Fruit fly (Drosophila melanogaster) whole organism, embryonic: ENCODE data around the gene CG4462.
A peak's percentile ranks its signal among the peaks of the same experiment; 100 is the strongest.

ENCODE experiments used
- Atf6 ChIP-seq: fragments of 200-800 bp; sonication (Bioruptor generic); IDR thresholded peaks from 2 replicates; pipeline ENCODE4 v1.3.6; 2022; ENCODE audit warnings: missing biosample characterization, missing genetic modification characterization
- CG10431 ChIP-seq: fragments of 200-800 bp; sonication (Bioruptor generic); optimal IDR thresholded peaks from 3 replicates; lab custom pipeline; 2018; ENCODE audit warnings: missing biosample characterization, mild to moderate bottlenecking, missing genetic modification characterization
- CG10565 ChIP-seq: fragments of 200-800 bp; sonication (Bioruptor generic); optimal IDR thresholded peaks from 3 replicates; lab custom pipeline; 2016; ENCODE audit warnings: missing biosample characterization, mild to moderate bottlenecking, missing genetic modification characterization
- CG10979 ChIP-seq: fragments of 200-800 bp; sonication (Bioruptor generic); optimal IDR thresholded peaks from 2 replicates; lab custom pipeline; 2018; ENCODE audit warnings: missing biosample characterization, mild to moderate bottlenecking, missing genetic modification characterization, moderate library complexity
- CG12659 ChIP-seq: fragments of 200-800 bp; sonication (Bioruptor generic); optimal IDR thresholded peaks from 3 replicates; lab custom pipeline; 2017; ENCODE audit warnings: mild to moderate bottlenecking, missing biosample characterization, missing genetic modification reagents, missing genetic modification characterization
- CG12744 ChIP-seq: fragments of 200-800 bp; sonication (Bioruptor generic); optimal IDR thresholded peaks from 2 replicates; lab custom pipeline; 2016; ENCODE audit warnings: missing biosample characterization, missing genetic modification characterization
- CG14667 ChIP-seq: fragments of 200-800 bp; sonication (Bioruptor generic); IDR thresholded peaks from 2 replicates; pipeline ENCODE4 v1.3.6; 2022; ENCODE audit warnings: missing biosample characterization, missing genetic modification characterization
- CG14965 ChIP-seq: fragments of 200-800 bp; sonication (Bioruptor generic); optimal IDR thresholded peaks from 2 replicates; lab custom pipeline; 2016; ENCODE audit warnings: missing biosample characterization, missing genetic modification characterization, borderline replicate concordance
- CG15073 ChIP-seq: fragments of 200-800 bp; sonication (Bioruptor generic); optimal IDR thresholded peaks from 2 replicates; lab custom pipeline; 2016; ENCODE audit warnings: missing biosample characterization, missing genetic modification characterization
- CG17612 ChIP-seq: fragments of 200-800 bp; sonication (Bioruptor generic); IDR thresholded peaks from 2 replicates; pipeline ENCODE4 v1.3.6; 2022; ENCODE audit warnings: missing biosample characterization, missing genetic modification characterization
- CG17912 ChIP-seq: fragments of 200-800 bp; sonication (Bioruptor generic); optimal IDR thresholded peaks from 2 replicates; lab custom pipeline; 2018; ENCODE audit warnings: missing biosample characterization, mild to moderate bottlenecking, missing genetic modification characterization
- CG33213 ChIP-seq: fragments of 200-800 bp; sonication (Bioruptor generic); optimal IDR thresholded peaks from 3 replicates; lab custom pipeline; 2016; ENCODE audit warnings: missing biosample characterization, missing genetic modification characterization
- CG34224 ChIP-seq: fragments of 200-800 bp; sonication (Bioruptor generic); IDR thresholded peaks from 3 replicates; pipeline ENCODE4 v1.3.6; 2022; ENCODE audit warnings: missing biosample characterization, missing genetic modification characterization; ENCODE audit not compliant: partially characterized antibody
- CG34422 ChIP-seq: fragments of 200-800 bp; sonication (Bioruptor generic); IDR thresholded peaks from 3 replicates; pipeline ENCODE4 v1.3.6; 2022; ENCODE audit warnings: missing biosample characterization, missing genetic modification characterization
- CG3726 ChIP-seq: fragments of 200-800 bp; sonication (Bioruptor generic); IDR thresholded peaks from 3 replicates; pipeline ENCODE4, ENCODE4 v1.3.6; 2022; ENCODE audit warnings: missing biosample characterization, missing genetic modification characterization
- CG4282 ChIP-seq: fragments of 200-800 bp; sonication (Bioruptor generic); optimal IDR thresholded peaks from 2 replicates; lab custom pipeline; 2016; ENCODE audit warnings: missing biosample characterization, missing genetic modification characterization
- CG7839 ChIP-seq: fragments of 200-800 bp; sonication (Bioruptor generic); optimal IDR thresholded peaks from 3 replicates; lab custom pipeline; 2018; ENCODE audit warnings: missing biosample characterization, mild to moderate bottlenecking, missing genetic modification characterization, moderate library complexity
- CG9876 ChIP-seq: fragments of 200-800 bp; sonication (Bioruptor generic); optimal IDR thresholded peaks from 2 replicates; lab custom pipeline; 2016; ENCODE audit warnings: missing biosample characterization, missing genetic modification characterization
- CTCF ChIP-seq: fragments of 200-800 bp; sonication (Bioruptor generic); optimal IDR thresholded peaks from 2 replicates; lab custom pipeline; 2017; ENCODE audit warnings: missing biosample characterization, mild to moderate bottlenecking, missing genetic modification characterization, moderate library complexity
- Chrac-16 ChIP-seq: fragments of 200-800 bp; sonication (Bioruptor generic); optimal IDR thresholded peaks from 3 replicates; lab custom pipeline; 2016; ENCODE audit warnings: missing biosample characterization, missing genetic modification characterization
- CoRest ChIP-seq: fragments of 200-800 bp; sonication (Bioruptor generic); optimal IDR thresholded peaks from 3 replicates; lab custom pipeline; 2018; ENCODE audit warnings: missing biosample characterization, mild to moderate bottlenecking, missing genetic modification characterization, moderate library complexity
- ERR ChIP-seq: fragments of 200-800 bp; sonication (Bioruptor generic); optimal IDR thresholded peaks from 2 replicates; lab custom pipeline; 2016; ENCODE audit warnings: missing biosample characterization, missing genetic modification characterization
- Fer1 ChIP-seq: fragments of 200-800 bp; sonication (Bioruptor generic); optimal IDR thresholded peaks from 2 replicates; lab custom pipeline; 2017; ENCODE audit warnings: missing biosample characterization, mild to moderate bottlenecking, missing genetic modification characterization
- Hr51 ChIP-seq, 2 experiments: fragments of 200-800 bp; sonication (Bioruptor generic); optimal IDR thresholded peaks; 2 replicates in 1 of 2; 3 replicates in 1 of 2; lab custom pipeline; 2016 to 2018; ENCODE audit warnings: missing biosample characterization in 2 of 2, missing genetic modification characterization in 2 of 2, mild to moderate bottlenecking in 1 of 2, moderate library complexity in 1 of 2
- Meics ChIP-seq: fragments of 200-800 bp; sonication (Bioruptor generic); optimal IDR thresholded peaks from 2 replicates; lab custom pipeline; 2017; ENCODE audit warnings: missing biosample characterization, mild to moderate bottlenecking, missing genetic modification characterization
- Rx ChIP-seq: fragments of 200-800 bp; sonication (Bioruptor generic); IDR thresholded peaks from 2 replicates; pipeline ENCODE4 v1.3.6; 2022; ENCODE audit warnings: missing biosample characterization, missing genetic modification characterization
- Stat92E ChIP-seq, 3 experiments: fragments of >200 bp in 2 of 3; fragments of 200-800 bp in 1 of 3; sonication (Bioruptor generic) in 1 of 3; optimal IDR thresholded peaks; 2 replicates each; lab custom pipeline; 2017 to 2019; ENCODE audit warnings: missing biosample characterization in 3 of 3, missing genetic modification characterization in 3 of 3, mild to moderate bottlenecking in 1 of 3, moderate library complexity in 1 of 3
- YL-1 ChIP-seq: fragments of 200-800 bp; sonication (Bioruptor generic); optimal IDR thresholded peaks from 3 replicates; lab custom pipeline; 2017; ENCODE audit warnings: missing biosample characterization, mild to moderate bottlenecking, missing genetic modification characterization
- ato ChIP-seq: fragments of 200-800 bp; sonication (Bioruptor generic); IDR thresholded peaks from 2 replicates; pipeline ENCODE4 v1.3.6; 2022; ENCODE audit warnings: missing biosample characterization, missing genetic modification characterization; ENCODE audit not compliant: partially characterized antibody
- bsh ChIP-seq, 2 experiments: fragments of 200-800 bp; sonication (Bioruptor generic); optimal IDR thresholded peaks; 2 replicates each; lab custom pipeline; 2017 to 2018; ENCODE audit warnings: mild to moderate bottlenecking in 2 of 2, missing biosample characterization in 2 of 2, missing genetic modification characterization in 2 of 2, moderate library complexity in 1 of 2
- cad ChIP-seq: fragments of >200 bp; optimal IDR thresholded peaks from 2 replicates; lab custom pipeline; 2017; ENCODE audit warnings: missing biosample characterization, missing genetic modification characterization
- fd102C ChIP-seq: fragments of 200-800 bp; sonication (Bioruptor generic); optimal IDR thresholded peaks from 2 replicates; lab custom pipeline; 2018; ENCODE audit warnings: missing biosample characterization, mild to moderate bottlenecking, missing genetic modification characterization, moderate library complexity
- fd64A ChIP-seq: fragments of 200-800 bp; sonication (Bioruptor generic); optimal IDR thresholded peaks from 3 replicates; lab custom pipeline; 2018; ENCODE audit warnings: missing biosample characterization, mild to moderate bottlenecking, missing genetic modification characterization
- gfzf ChIP-seq: fragments of 200-800 bp; sonication (Bioruptor generic); optimal IDR thresholded peaks from 2 replicates; lab custom pipeline; 2016; ENCODE audit warnings: missing biosample characterization, mild to moderate bottlenecking, missing genetic modification characterization, moderate library complexity
- grau ChIP-seq: fragments of 200-800 bp; optimal IDR thresholded peaks from 3 replicates; lab custom pipeline; 2019; ENCODE audit warnings: missing biosample characterization, mild to moderate bottlenecking, missing genetic modification characterization, moderate library complexity
- gro ChIP-seq: fragments of 200-800 bp; sonication (Bioruptor generic); optimal IDR thresholded peaks from 2 replicates; lab custom pipeline; 2016; ENCODE audit warnings: missing biosample characterization, missing genetic modification characterization
- ind ChIP-seq: fragments of 200-800 bp; sonication (Bioruptor generic); optimal IDR thresholded peaks from 3 replicates; lab custom pipeline; 2016; ENCODE audit warnings: missing biosample characterization, missing genetic modification characterization
- lmd ChIP-seq: fragments of 200-800 bp; sonication (Bioruptor generic); IDR thresholded peaks from 2 replicates; pipeline ENCODE4 v1.3.6; 2022; ENCODE audit warnings: missing biosample characterization, missing genetic modification characterization
- luna ChIP-seq: fragments of 200-800 bp; sonication (Bioruptor generic); optimal IDR thresholded peaks from 2 replicates; lab custom pipeline; 2016; ENCODE audit warnings: missing biosample characterization, missing genetic modification characterization
- nerfin-1 ChIP-seq: fragments of 200-800 bp; sonication (Bioruptor generic); optimal IDR thresholded peaks from 3 replicates; lab custom pipeline; 2019; ENCODE audit warnings: missing biosample characterization, mild to moderate bottlenecking, missing genetic modification characterization, moderate library complexity
- odd ChIP-seq: fragments of 200-800 bp; sonication (Bioruptor generic); optimal IDR thresholded peaks from 2 replicates; lab custom pipeline; 2017; ENCODE audit warnings: missing biosample characterization, mild to moderate bottlenecking, missing genetic modification characterization
- org-1 ChIP-seq: fragments of 200-800 bp; sonication (Bioruptor generic); optimal IDR thresholded peaks from 2 replicates; lab custom pipeline; 2017; ENCODE audit warnings: missing biosample characterization, missing genetic modification characterization
- p53 ChIP-seq: fragments of 200-800 bp; sonication (Bioruptor generic); optimal IDR thresholded peaks from 2 replicates; lab custom pipeline; 2016; ENCODE audit warnings: missing biosample characterization, missing genetic modification characterization
- pan ChIP-seq, 4 experiments: fragments of >200 bp in 3 of 4; fragments of 200-800 bp in 1 of 4; sonication (Bioruptor generic) in 1 of 4; optimal IDR thresholded peaks in 3 of 4; IDR thresholded peaks in 1 of 4; 2 replicates each; pipeline versions ENCODE4 v1.3.6 to Lab custom; 2017 to 2022; ENCODE audit warnings: missing biosample characterization in 2 of 4, missing genetic modification characterization in 2 of 4, mixed read lengths in 1 of 4
- sc ChIP-seq, 3 experiments: fragments of >200 bp in 2 of 3; fragments of 200-800 bp in 1 of 3; sonication (Bioruptor generic) in 1 of 3; optimal IDR thresholded peaks; 2 replicates in 2 of 3; 3 replicates in 1 of 3; lab custom pipeline; 2017; ENCODE audit warnings: mild to moderate bottlenecking in 1 of 3, missing biosample characterization in 1 of 3, missing genetic modification characterization in 1 of 3, missing genetic modification reagents in 1 of 3
- seq ChIP-seq: fragments of 200-800 bp; sonication (Bioruptor generic); IDR thresholded peaks from 2 replicates; pipeline ENCODE4 v1.3.6; 2022; ENCODE audit warnings: missing biosample characterization, missing genetic modification characterization
- twi ChIP-seq: fragments of 200-800 bp; optimal IDR thresholded peaks from 2 replicates; lab custom pipeline; 2019; ENCODE audit warnings: missing biosample characterization, mild to moderate bottlenecking, missing genetic modification characterization, moderate library complexity
- z ChIP-seq: fragments of 200-800 bp; sonication (Bioruptor generic); IDR thresholded peaks from 3 replicates; pipeline ENCODE4 v1.3.6; 2022; ENCODE audit warnings: missing biosample characterization, missing genetic modification characterization
- zen ChIP-seq: fragments of 200-800 bp; sonication (Bioruptor generic); optimal IDR thresholded peaks from 3 replicates; lab custom pipeline; 2018; ENCODE audit warnings: missing biosample characterization, mild to moderate bottlenecking, missing genetic modification characterization, moderate library complexity
- zfh2 ChIP-seq: fragments of 200-800 bp; sonication (Bioruptor generic); optimal IDR thresholded peaks from 2 replicates; lab custom pipeline; 2016; ENCODE audit warnings: missing biosample characterization, missing genetic modification characterization

Gene CG4462

dm6 chr3R:19879470-19880052 lies 45.6 kb downstream of the CG4462 start, which contains the start of gene Ask1 (continued):
- TF ChIP-seq p53 (GFP tag; lab: Kevin White, UChicago) (no peak), CG34224 (no peak), cad (GFP tag; lab: Kevin White, UChicago) (no peak), CG3726 (no peak), Meics (GFP tag; lab: Kevin White, UChicago) (no peak), Chrac-16 (GFP tag; lab: Kevin White, UChicago) (no peak), zen (tag; lab: Kevin White, UChicago) (peak; percentile 44), seq (GFP tag; lab: Robert Waterston, UW) (no peak), grau (no peak), Stat92E (GFP tag; optimal IDR thresholded peaks at IDR 0.05; lab: Kevin White, UChicago) (no peak), CG17912 (no peak), CG14667 (GFP tag; lab: Robert Waterston, UW) (no peak), CG10565 (no peak), gfzf (GFP tag; lab: Kevin White, UChicago) (peak; percentile 82), CG12744 (no peak), bsh (GFP tag; optimal IDR thresholded peaks at IDR 0.05; lab: Kevin White, UChicago) (no peak), CG33213 (GFP tag; lab: Kevin White, UChicago) (no peak), sc (optimal IDR thresholded peaks at IDR 0.05; lab: Kevin White, UChicago) (no peak), sc (GFP tag; optimal IDR thresholded peaks at IDR 0.05; lab: Kevin White, UChicago) (no peak), CoRest (no peak), ind (GFP tag; lab: Kevin White, UChicago) (no peak), YL-1 (no peak), CG15073 (peak; percentile 78), CTCF (no peak), luna (GFP tag; lab: Kevin White, UChicago) (no peak), pan (optimal IDR thresholded peaks at IDR 0.05; lab: Kevin White, UChicago) (no peak), pan (GFP tag; optimal IDR thresholded peaks at IDR 0.05 in 1 of 2, IDR thresholded peaks at IDR 0.05 in 1 of 2) (no peak), ERR (GFP tag; lab: Kevin White, UChicago) (no peak), ato (GFP tag; lab: Robert Waterston, UW) (no peak), Atf6 (GFP tag; lab: Robert Waterston, UW) (no peak), twi (tag; lab: Kevin White, UChicago) (no peak), gro (GFP tag; lab: Kevin White, UChicago) (no peak), Rx (GFP tag; lab: Robert Waterston, UW) (no peak), CG17612 (GFP tag; lab: Robert Waterston, UW) (no peak), CG10431 (no peak), odd (GFP tag; lab: Kevin White, UChicago) (no peak), Hr51 (GFP tag; optimal IDR thresholded peaks at IDR 0.05; lab: Kevin White, UChicago) (no peak), CG4282 (GFP tag; lab: Kevin White, UChicago) (no peak), fd102C (GFP tag; lab: Kevin White, UChicago) (no peak), CG34422 (0 out of 3 replicates have a peak, but pooled peaks have one; percentile 24), lmd (GFP tag; lab: Robert Waterston, UW) (no peak), org-1 (GFP tag; lab: Kevin White, UChicago) (no peak), z (no peak), CG14965 (GFP tag; lab: Kevin White, UChicago) (no peak), Fer1 (GFP tag; lab: Kevin White, UChicago) (no peak), nerfin-1 (tag; lab: Kevin White, UChicago) (no peak), CG7839 (tag; lab: Kevin White, UChicago) (no peak), zfh2 (GFP tag; lab: Kevin White, UChicago) (no peak), CG9876 (GFP tag; lab: Kevin White, UChicago) (no peak), CG12659 (GFP tag; lab: Kevin White, UChicago) (peak; percentile 18), CG10979 (no peak), fd64A (no peak)
